Fruit fly (Drosophila melanogaster) whole organism, wandering third instar larva: Measurements from ENCODE around the gene CG8209.

Source experiments
- br ChIP-seq: fragments of 200-800 bp; sonication (Bioruptor generic); optimal IDR thresholded peaks from 2 replicates; lab custom pipeline; 2016; ENCODE audit warnings: missing biosample characterization, missing genetic modification characterization
- usp ChIP-seq: fragments of >200 bp; optimal IDR thresholded peaks from 2 replicates; lab custom pipeline; 2017; ENCODE audit warnings: missing biosample characterization, missing genetic modification characterization

DNA sequence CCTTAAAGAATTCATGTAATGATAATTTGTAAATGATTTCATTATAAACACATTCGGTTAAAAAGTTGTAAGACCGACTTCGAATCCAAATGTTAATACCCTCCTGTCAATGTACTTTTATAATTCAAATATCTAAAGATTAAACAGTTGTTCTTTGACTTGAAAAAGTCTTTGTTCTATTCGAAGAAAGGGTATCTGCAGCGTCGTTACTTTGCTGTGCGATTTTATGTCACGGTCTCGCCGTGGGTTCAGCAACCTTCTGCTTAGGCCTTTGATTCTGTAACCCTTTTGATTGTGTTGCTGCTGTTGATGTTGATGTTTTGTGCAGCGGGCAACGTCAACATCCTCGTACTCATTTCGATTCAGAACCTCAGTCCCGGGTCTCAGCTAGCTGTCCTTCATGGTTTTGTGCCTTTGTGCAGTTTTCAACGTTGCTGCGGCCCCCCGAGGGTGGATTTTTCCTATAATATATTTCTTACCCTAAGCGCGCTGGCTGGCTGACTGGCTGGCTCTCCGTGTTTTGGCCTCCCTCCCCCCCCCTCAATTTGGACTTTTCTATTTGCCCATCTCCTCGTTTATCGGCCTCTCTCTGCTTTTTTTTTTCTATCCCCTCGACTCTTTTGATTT, 5.1 kb downstream of the CG8209 start:
- TF ChIP-seq br (GFP tag; lab: Kevin White, UChicago) (no peak), usp (GFP tag; lab: Kevin White, UChicago) (no peak)
